Worm (Caenorhabditis elegans) whole organism, L4 larva: ENCODE measurements around the gene srlf-22.
A peak's percentile ranks its signal among the peaks of the same experiment; 100 is the strongest.

Source experiments
- D1046.2 ChIP-seq: fragments of 200-800 bp; sonication (Bioruptor generic); IDR thresholded peaks from 2 replicates; pipeline ENCODE4 v1.3.6; 2022; ENCODE audit warnings: missing genetic modification characterization, missing compliant biosample characterization
- F44E2.7 ChIP-seq: fragments of 200-800 bp; sonication (Bioruptor generic); IDR thresholded peaks from 2 replicates; pipeline ENCODE4 v2.1.2; 2022; ENCODE audit warnings: missing genetic modification characterization, missing compliant biosample characterization
- R02D3.7 ChIP-seq: fragments of 150-350 bp; sonication (generic microtip); optimal IDR thresholded peaks from 3 replicates; lab custom pipeline; 2014; ENCODE audit warnings: missing biosample characterization, missing genetic modification characterization
- Y105C5A.15 ChIP-seq: fragments of 200-800 bp; sonication (Bioruptor generic); IDR thresholded peaks from 2 replicates; pipeline ENCODE4 v1.3.6; 2022; ENCODE audit warnings: missing genetic modification characterization, missing compliant biosample characterization
- Y48G9A.11 ChIP-seq: fragments of 200-800 bp; sonication (Bioruptor generic); IDR thresholded peaks from 2 replicates; pipeline ENCODE4 v1.3.6; 2022; ENCODE audit warnings: missing genetic modification reagents, missing genetic modification characterization, missing compliant biosample characterization
- ZK337.2 ChIP-seq: fragments of 200-800 bp; sonication (Bioruptor generic); IDR thresholded peaks from 2 replicates; pipeline ENCODE4 v1.3.6; 2022; ENCODE audit warnings: missing genetic modification reagents, missing genetic modification characterization, missing compliant biosample characterization
- aha-1 ChIP-seq: fragments of 150-350 bp; peaks from one replicate; lab custom pipeline; 2014; ENCODE audit warnings: missing biosample characterization, missing genetic modification characterization
- daf-16 ChIP-seq, 3 experiments: sonication (generic microtip); optimal IDR thresholded peaks; 2 replicates each; lab custom pipeline; 2016 to 2017; ENCODE audit warnings: missing genetic modification characterization in 3 of 3, missing genetic modification reagents in 3 of 3, mild to moderate bottlenecking in 2 of 3, missing compliant biosample characterization in 2 of 3, missing biosample characterization in 1 of 3, moderate library complexity in 1 of 3
- daf-19 ChIP-seq: fragments of 200-800 bp; sonication (Bioruptor generic); conservative IDR thresholded peaks from 2 replicates; pipeline ENCODE4 v1.3.6; 2022; ENCODE audit warnings: missing genetic modification characterization, missing compliant biosample characterization
- dmd-6 ChIP-seq: fragments of 200-800 bp; sonication (Bioruptor generic); IDR thresholded peaks from 2 replicates; pipeline ENCODE4 v1.3.6; 2022; ENCODE audit warnings: missing genetic modification reagents, missing genetic modification characterization, missing compliant biosample characterization
- dmd-8 ChIP-seq: fragments of 200-800 bp; sonication (Bioruptor generic); IDR thresholded peaks from 2 replicates; pipeline ENCODE4 v1.3.6; 2022; ENCODE audit warnings: missing genetic modification characterization, missing compliant biosample characterization
- duxl-1 ChIP-seq: sonication (generic microtip); optimal IDR thresholded peaks from 2 replicates; lab custom pipeline; 2016; ENCODE audit warnings: mild to moderate bottlenecking, missing genetic modification characterization, moderate library complexity, missing compliant biosample characterization; ENCODE audit not compliant: poor library complexity
- dve-1 ChIP-seq: sonication (generic microtip); optimal IDR thresholded peaks from 2 replicates; lab custom pipeline; 2017; ENCODE audit warnings: antibody characterized with exemption, mild to moderate bottlenecking, missing genetic modification characterization, missing compliant biosample characterization; ENCODE audit not compliant: insufficient read depth
- hlh-11 ChIP-seq: fragments of 200-800 bp; sonication (Bioruptor generic); optimal IDR thresholded peaks from 2 replicates; lab custom pipeline; 2018; ENCODE audit warnings: mild to moderate bottlenecking, missing genetic modification characterization, missing compliant biosample characterization
- hlh-30 ChIP-seq: sonication (generic microtip); optimal IDR thresholded peaks from 2 replicates; lab custom pipeline; 2017; ENCODE audit warnings: antibody characterized with exemption, mild to moderate bottlenecking, missing genetic modification characterization, missing compliant biosample characterization; ENCODE audit not compliant: insufficient read depth
- lim-7 ChIP-seq: fragments of 200-800 bp; sonication (Bioruptor generic); IDR thresholded peaks from 2 replicates; pipeline ENCODE4 v1.3.6; 2022; ENCODE audit warnings: missing genetic modification characterization, missing compliant biosample characterization
- lin-13 ChIP-seq: fragments of 150-350 bp; optimal IDR thresholded peaks from 2 replicates; lab custom pipeline; 2014; ENCODE audit warnings: missing biosample characterization, missing genetic modification reagents, missing genetic modification characterization
- lin-29 ChIP-seq: fragments of 200-800 bp; sonication (Bioruptor generic); IDR thresholded peaks from 2 replicates; pipeline ENCODE4 v1.3.6; 2022; ENCODE audit warnings: missing genetic modification reagents, missing genetic modification characterization, missing compliant biosample characterization
- lin-38 ChIP-seq: fragments of 200-800 bp; sonication (Bioruptor generic); IDR thresholded peaks from 2 replicates; pipeline ENCODE4 v1.3.6; 2022; ENCODE audit warnings: missing genetic modification reagents, missing genetic modification characterization, missing compliant biosample characterization
- lir-3 ChIP-seq: sonication (generic microtip); optimal IDR thresholded peaks from 2 replicates; lab custom pipeline; 2016; ENCODE audit warnings: mild to moderate bottlenecking, missing genetic modification characterization, missing compliant biosample characterization
- lsy-2 ChIP-seq, 2 experiments: fragments of 150-350 bp in 1 of 2; sonication (generic microtip) in 1 of 2; optimal IDR thresholded peaks; 2 replicates each; lab custom pipeline; 2014 to 2017; ENCODE audit warnings: missing biosample characterization in 2 of 2, missing genetic modification characterization in 2 of 2
- madf-5 ChIP-seq, 2 experiments: fragments of 200-800 bp; sonication (Bioruptor generic); IDR thresholded peaks; 2 replicates each; pipeline ENCODE4 v1.3.6; 2022; ENCODE audit warnings: missing compliant biosample characterization in 2 of 2, missing genetic modification characterization in 2 of 2
- mdl-1 ChIP-seq, 2 experiments: fragments of 150-350 bp in 1 of 2; sonication (generic microtip) in 1 of 2; optimal IDR thresholded peaks; 2 replicates each; lab custom pipeline; 2014 to 2017; ENCODE audit warnings: missing biosample characterization in 2 of 2, missing genetic modification characterization in 2 of 2
- mdt-29 ChIP-seq: fragments of 200-800 bp; sonication (Bioruptor generic); IDR thresholded peaks from 2 replicates; pipeline ENCODE4 v1.3.6; 2022; ENCODE audit warnings: missing genetic modification reagents, missing genetic modification characterization, missing compliant biosample characterization
- mes-2 ChIP-seq: sonication (generic microtip); optimal IDR thresholded peaks from 2 replicates; lab custom pipeline; 2016; ENCODE audit warnings: missing genotype, mild to moderate bottlenecking, missing genetic modification characterization, missing compliant biosample characterization; ENCODE audit not compliant: poor library complexity, severe bottlenecking
- mxl-3 ChIP-seq: fragments of 200-800 bp; sonication (Bioruptor generic); optimal IDR thresholded peaks from 2 replicates; lab custom pipeline; 2018; ENCODE audit warnings: mild to moderate bottlenecking, missing genetic modification characterization, missing compliant biosample characterization
- nhr-10 ChIP-seq: fragments of 150-350 bp; optimal IDR thresholded peaks from 2 replicates; lab custom pipeline; 2014; ENCODE audit warnings: missing biosample characterization, missing genetic modification characterization
- nhr-102 ChIP-seq: sonication (generic microtip); optimal IDR thresholded peaks from 2 replicates; lab custom pipeline; 2016; ENCODE audit warnings: mild to moderate bottlenecking, missing genetic modification characterization, moderate library complexity, missing compliant biosample characterization
- nhr-11 ChIP-seq: fragments of 150-350 bp; optimal IDR thresholded peaks from 2 replicates; lab custom pipeline; 2014; ENCODE audit warnings: missing biosample characterization, missing genetic modification characterization
- nhr-111 ChIP-seq: fragments of 200-800 bp; sonication (Bioruptor generic); optimal IDR thresholded peaks from 2 replicates; lab custom pipeline; 2018; ENCODE audit warnings: mild to moderate bottlenecking, missing genetic modification characterization, missing compliant biosample characterization
- nhr-28 ChIP-seq: fragments of 150-350 bp; optimal IDR thresholded peaks from 2 replicates; lab custom pipeline; 2014; ENCODE audit warnings: missing biosample characterization, missing genetic modification characterization
- nhr-42 ChIP-seq: fragments of 200-800 bp; sonication (Bioruptor generic); IDR thresholded peaks from 2 replicates; pipeline ENCODE4 v1.3.6; 2022; ENCODE audit warnings: missing genetic modification characterization, missing compliant biosample characterization
- nhr-48 ChIP-seq: sonication (generic microtip); optimal IDR thresholded peaks from 2 replicates; lab custom pipeline; 2016; ENCODE audit warnings: mild to moderate bottlenecking, missing genetic modification characterization, missing compliant biosample characterization
- nhr-77 ChIP-seq: fragments of 150-350 bp; optimal IDR thresholded peaks from 2 replicates; lab custom pipeline; 2014; ENCODE audit warnings: missing biosample characterization, missing genetic modification characterization
- php-3 ChIP-seq: fragments of 200-800 bp; sonication (Bioruptor generic); IDR thresholded peaks from 2 replicates; pipeline ENCODE4 v1.3.6; 2022; ENCODE audit warnings: missing genetic modification reagents, missing genetic modification characterization, missing compliant biosample characterization
- pqm-1 ChIP-seq: sonication (generic microtip); optimal IDR thresholded peaks from 2 replicates; lab custom pipeline; 2017; ENCODE audit warnings: missing biosample characterization, missing genetic modification characterization
- set-16 ChIP-seq: fragments of 200-800 bp; sonication (Bioruptor generic); IDR thresholded peaks from 2 replicates; pipeline ENCODE4 v1.3.6; 2022; ENCODE audit warnings: missing genetic modification reagents, missing genetic modification characterization, missing compliant biosample characterization
- unc-130 ChIP-seq: sonication (generic microtip); optimal IDR thresholded peaks from 2 replicates; lab custom pipeline; 2016; ENCODE audit warnings: missing genetic modification reagents, missing genetic modification characterization, missing compliant biosample characterization
- ztf-11 ChIP-seq: fragments of 150-350 bp; optimal IDR thresholded peaks from 2 replicates; lab custom pipeline; 2014; ENCODE audit warnings: missing biosample characterization, missing genetic modification characterization

Gene srlf-22

ce11 chrV:904232-904983, 13.5 kb downstream of the srlf-22 start, which contains the start of gene trm-2A (continued):
- TF ChIP-seq lim-7 (GFP tag; lab: Robert Waterston, UW) (no peak), pqm-1 (tag; lab: Kevin White, UChicago) (no peak), nhr-10 (tag; lab: Kevin White, UChicago) (no peak), madf-5 (GFP tag; IDR thresholded peaks at IDR 0.05; lab: Robert Waterston, UW) (no peak), ZK337.2 (GFP tag; lab: Robert Waterston, UW) (no peak), Y105C5A.15 (GFP tag; lab: Robert Waterston, UW) (no peak), D1046.2 (no peak), nhr-77 (tag; lab: Kevin White, UChicago) (peak; percentile 44)

- no peak for TF ChIP-seq lsy-2 (tag; optimal IDR thresholded peaks at IDR 0.05; lab: Kevin White, UChicago)
- 0 out of 2 replicates have a peak, but pooled peaks have one; percentile 4 for TF ChIP-seq nhr-42 (GFP tag; lab: Robert Waterston, UW)
- TF ChIP-seq F44E2.7, result no peak
- TF ChIP-seq lir-3 (tag; lab: Kevin White, UChicago), result no peak
- TF ChIP-seq dmd-6 (GFP tag; lab: Robert Waterston, UW), result no peak
- TF ChIP-seq set-16 (GFP tag; lab: Robert Waterston, UW), result peak; percentile 88
Measured at ce11 chrV:908681-909080, 17.7 kb downstream of the srlf-22 start.

ce11 chrV:910588-910987, 19.7 kb downstream of the srlf-22 start:
- TF ChIP-seq dmd-6 (GFP tag; lab: Robert Waterston, UW), result peak; percentile 77
- TF ChIP-seq nhr-102 (tag; lab: Kevin White, UChicago), result peak; percentile 20
- no peak for TF ChIP-seq Y105C5A.15 (GFP tag; lab: Robert Waterston, UW)
- TF ChIP-seq mxl-3 (GFP tag; lab: Kevin White, UChicago), result peak; percentile 82
- TF ChIP-seq ztf-11 (tag; lab: Kevin White, UChicago), result no peak
- TF ChIP-seq nhr-11 (tag; lab: Kevin White, UChicago), result peak; percentile 28
- TF ChIP-seq dve-1 (tag; lab: Kevin White, UChicago), result peak; percentile 67
- TF ChIP-seq mdl-1 (tag; optimal IDR thresholded peaks at IDR 0.05; lab: Kevin White, UChicago), result peak in 1 of 2 experiments; percentile 53
- TF ChIP-seq nhr-77 (tag; lab: Kevin White, UChicago), result peak; percentile 81
- TF ChIP-seq lin-38, result peak; percentile 49
- TF ChIP-seq aha-1 (tag; lab: Kevin White, UChicago), result peak; percentile 63
- TF ChIP-seq hlh-11, result peak; percentile 81
- peak; percentile 37 for TF ChIP-seq mes-2
- TF ChIP-seq pqm-1 (tag; lab: Kevin White, UChicago), result peak; percentile 32
- TF ChIP-seq daf-19 (GFP tag; lab: Robert Waterston, UW), result no peak
- no peak for TF ChIP-seq duxl-1
- 0 out of 2 replicates have a peak, but pooled peaks have one; percentile 28 for TF ChIP-seq php-3 (GFP tag; lab: Robert Waterston, UW)
- peak; percentile 99 for TF ChIP-seq nhr-28 (tag; lab: Kevin White, UChicago)
- peak; percentile 48 for TF ChIP-seq hlh-30 (tag; lab: Kevin White, UChicago)
- no peak for TF ChIP-seq nhr-111 (GFP tag; lab: Kevin White, UChicago)
- TF ChIP-seq lin-13 (GFP tag; lab: Kevin White, UChicago), result peak; percentile 20
- TF ChIP-seq nhr-48 (tag; lab: Kevin White, UChicago), result peak; percentile 27
- TF ChIP-seq daf-16 (GFP tag; optimal IDR thresholded peaks at IDR 0.05; lab: Kevin White, UChicago), result no peak
- peak; percentile 58 for TF ChIP-seq daf-16 (tag; optimal IDR thresholded peaks at IDR 0.05; lab: Kevin White, UChicago)

- TF ChIP-seq Y48G9A.11, result no peak
- TF ChIP-seq mdl-1 (tag; optimal IDR thresholded peaks at IDR 0.05; lab: Kevin White, UChicago), result no peak
- no peak for TF ChIP-seq dmd-8 (GFP tag; lab: Robert Waterston, UW)
- TF ChIP-seq unc-130, result no peak
- no peak for TF ChIP-seq mdt-29 (GFP tag; lab: Robert Waterston, UW)
- TF ChIP-seq lin-29 (GFP tag; lab: Robert Waterston, UW), result no peak
- no peak for TF ChIP-seq R02D3.7
- TF ChIP-seq nhr-111 (GFP tag; lab: Kevin White, UChicago), result no peak
Measured at ce11 chrV:911474-911873, 20.5 kb downstream of the srlf-22 start, which contains the start of gene adh-5. adh-5 (plus strand) TSS chrV:911774.
